Worm (Caenorhabditis elegans): Measurements from ENCODE around the gene nhr-226.

DNA sequence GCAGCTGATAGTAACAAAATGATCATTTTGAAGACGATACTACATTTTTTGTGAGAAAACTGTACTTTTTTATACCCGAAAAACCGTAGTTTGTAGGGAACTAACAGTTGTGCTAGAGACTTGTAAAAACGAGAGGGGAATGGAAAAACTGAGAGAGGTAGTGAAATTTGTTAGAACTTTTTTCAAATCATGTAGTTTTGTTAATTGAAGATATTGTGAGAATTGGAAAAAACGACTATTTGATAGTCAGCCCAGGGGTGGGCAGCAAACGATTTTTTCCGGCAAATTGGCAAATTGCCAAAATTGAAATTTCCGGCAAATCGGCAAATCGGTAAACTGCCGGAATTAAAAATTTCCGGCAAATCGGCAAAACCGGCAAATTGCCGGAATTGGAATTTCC, 45.4 kb upstream of the nhr-226 start, which contains the start of gene cyp-33C6:
- TF ChIP-seq unc-62 (GFP tag; optimal IDR thresholded peaks at IDR 0.05) (no peak), F57C9.4 (tag; optimal IDR thresholded peaks at IDR 0.05) (no peak), hlh-26 (GFP tag; conservative IDR thresholded peaks at IDR 0.05) (no peak), let-607 (tag; optimal IDR thresholded peaks at IDR 0.05) (no peak)
